Fruit fly (Drosophila melanogaster): ENCODE measurements around the gene Hk.
A peak's percentile ranks its signal among the peaks of the same experiment; 100 is the strongest.

Hk gene

dm6 chrX:10263165-10263956 lies at the start of gene Hk (continued):
- TF ChIP-seq gro (GFP tag; optimal IDR thresholded peaks at IDR 0.05), result peak; percentile 5
- TF ChIP-seq GATAe (GFP tag; conservative IDR thresholded peaks at IDR 0.05), result 0 out of 2 replicates have a peak, but pooled peaks have one; percentile 37
- TF ChIP-seq sug (tag; optimal IDR thresholded peaks at IDR 0.05), result no peak
- TF ChIP-seq Pdp1 (GFP tag; optimal IDR thresholded peaks at IDR 0.05), result peak; percentile 15 to 74
- no peak for TF ChIP-seq CG2116 (GFP tag; optimal IDR thresholded peaks at IDR 0.05)
- no peak for TF ChIP-seq Six4 (GFP tag; optimal IDR thresholded peaks at IDR 0.05)
- peak; percentile 4 for TF ChIP-seq CG8924 (tag; optimal IDR thresholded peaks at IDR 0.05)
- peak; percentile 67 for TF ChIP-seq gem (tag; optimal IDR thresholded peaks at IDR 0.05)
- TF ChIP-seq eve (GFP tag; optimal IDR thresholded peaks at IDR 0.05), result peak in 1 of 2 experiments; percentile 21
- no peak for TF ChIP-seq ac (GFP tag; optimal IDR thresholded peaks at IDR 0.05)
- TF ChIP-seq row (GFP tag; IDR thresholded peaks at IDR 0.05), result peak; percentile 56
- TF ChIP-seq CG10543 (GFP tag; optimal IDR thresholded peaks at IDR 0.05), result peak; percentile 32
- TF ChIP-seq CG3995 (GFP tag; optimal IDR thresholded peaks at IDR 0.05), result peak; percentile 12
- TF ChIP-seq CG7987 (GFP tag; optimal IDR thresholded peaks at IDR 0.05), result peak; percentile 7
- peak; percentile 56 for TF ChIP-seq schlank (tag; optimal IDR thresholded peaks at IDR 0.05)
- TF ChIP-seq CG9215 (GFP tag; IDR thresholded peaks at IDR 0.05), result no peak
- TF ChIP-seq ranshi (GFP tag; IDR thresholded peaks at IDR 0.05), result peak; percentile 52; the same call in 1 of the 2 replicates
- TF ChIP-seq chinmo (GFP tag; IDR thresholded peaks at IDR 0.05; ENCODE audit: partially characterized antibody), result no peak
- TF ChIP-seq CG3281 (GFP tag; optimal IDR thresholded peaks at IDR 0.05), result peak; percentile 59
- peak; percentile 52 for TF ChIP-seq org-1 (GFP tag; optimal IDR thresholded peaks at IDR 0.05)
- no peak for TF ChIP-seq CG43689 (GFP tag; IDR thresholded peaks at IDR 0.05)
- peak; percentile 43 for TF ChIP-seq CG18619 (GFP tag; optimal IDR thresholded peaks at IDR 0.05)
- TF ChIP-seq vvl (GFP tag; IDR thresholded peaks at IDR 0.05), result no peak
- TF ChIP-seq D (optimal IDR thresholded peaks at IDR 0.05), result no peak
- peak; percentile 3 for TF ChIP-seq D (GFP tag; optimal IDR thresholded peaks at IDR 0.05)
- no peak for TF ChIP-seq gt (GFP tag; IDR thresholded peaks at IDR 0.05)
- TF ChIP-seq Fer3 (tag; optimal IDR thresholded peaks at IDR 0.05), result peak; percentile 45
- TF ChIP-seq CG16813 (GFP tag; IDR thresholded peaks at IDR 0.05; ENCODE audit: partially characterized antibody), result no peak
- TF ChIP-seq CG6272 (GFP tag; IDR thresholded peaks at IDR 0.05), result no peak
- TF ChIP-seq CG1603 (tag; optimal IDR thresholded peaks at IDR 0.05), result peak; percentile 15
- peak; percentile 11 for TF ChIP-seq chn (GFP tag; optimal IDR thresholded peaks at IDR 0.05)
- TF ChIP-seq ase (GFP tag; IDR thresholded peaks at IDR 0.05), result no peak
- TF ChIP-seq ham (GFP tag; IDR thresholded peaks at IDR 0.05), result no peak
- peak; percentile 27 for TF ChIP-seq CG10209 (GFP tag; optimal IDR thresholded peaks at IDR 0.05)
- TF ChIP-seq D19B (GFP tag; optimal IDR thresholded peaks at IDR 0.05), result peak; percentile 15
- TF ChIP-seq tio (GFP tag; optimal IDR thresholded peaks at IDR 0.05), result peak; percentile 41
- TF ChIP-seq pfk (GFP tag; optimal IDR thresholded peaks at IDR 0.05), result no peak
- TF ChIP-seq CG17361 (GFP tag; IDR thresholded peaks at IDR 0.05), result 0 out of 3 replicates have a peak, but pooled peaks have one; percentile 8
- no peak for TF ChIP-seq CG7372 (GFP tag; IDR thresholded peaks at IDR 0.05)
- TF ChIP-seq CG34422 (GFP tag; IDR thresholded peaks at IDR 0.05), result no peak

- no peak for TF ChIP-seq Bdp1 (GFP tag; optimal IDR thresholded peaks at IDR 0.05)
- TF ChIP-seq CG2116 (GFP tag; optimal IDR thresholded peaks at IDR 0.05), result peak; percentile 42
- peak; percentile 67 for TF ChIP-seq CG9437 (GFP tag; optimal IDR thresholded peaks at IDR 0.05)
- TF ChIP-seq pnt (GFP tag; optimal IDR thresholded peaks at IDR 0.05), result no peak
- peak; percentile 30 to 73 for TF ChIP-seq Trl (optimal IDR thresholded peaks at IDR 0.05)
- TF ChIP-seq Trl (GFP tag; optimal IDR thresholded peaks at IDR 0.05), result no peak
- TF ChIP-seq Ets65A (GFP tag), result peak; percentile 1
- TF ChIP-seq yki (optimal IDR thresholded peaks at IDR 0.05), result peak; percentile 16
- TF ChIP-seq ewg (GFP tag; optimal IDR thresholded peaks at IDR 0.05), result peak; percentile 33
- peak; percentile 46 for TF ChIP-seq sens (GFP tag)
- 0 out of 3 replicates have a peak, but pooled peaks have one; percentile 16 for TF ChIP-seq knrl (GFP tag; IDR thresholded peaks at IDR 0.05; ENCODE audit: partially characterized antibody)
- 0 out of 2 replicates have a peak, but pooled peaks have one; percentile 9 for TF ChIP-seq CG32532 (GFP tag; IDR thresholded peaks at IDR 0.05)
- peak; percentile 63 for TF ChIP-seq CG3163 (GFP tag; optimal IDR thresholded peaks at IDR 0.05)
- TF ChIP-seq CG14860 (GFP tag; IDR thresholded peaks at IDR 0.05; ENCODE audit: partially characterized antibody), result peak; percentile 14; the same call in 1 of the 3 replicates
Observed at dm6 chrX:10308996-10309395, 45.7 kb upstream of the Hk start.

Measured in whole organism, embryonic.